Worm (Caenorhabditis elegans) whole organism, L2 larva: ENCODE measurements around the gene gtf-2H1.

Experiments used
- ama-1 ChIP-seq: fragments of 150-350 bp; optimal IDR thresholded peaks from 2 replicates; lab custom pipeline; 2018; ENCODE audit warnings: inconsistent platforms
- ceh-82 ChIP-seq: fragments of 150-350 bp; optimal IDR thresholded peaks from 2 replicates; lab custom pipeline; 2014; ENCODE audit warnings: missing biosample characterization, missing genetic modification characterization
- dmd-4 ChIP-seq: sonication (generic microtip); optimal IDR thresholded peaks from 2 replicates; lab custom pipeline; 2017; ENCODE audit warnings: missing biosample characterization, missing genetic modification characterization
- lin-39 ChIP-seq: fragments of 150-350 bp; optimal IDR thresholded peaks from 2 replicates; lab custom pipeline; 2014; ENCODE audit warnings: missing biosample characterization, missing genetic modification reagents, missing genetic modification characterization
- mab-5 ChIP-seq: fragments of 150-350 bp; optimal IDR thresholded peaks from 2 replicates; lab custom pipeline; 2014; ENCODE audit warnings: missing biosample characterization, missing genetic modification characterization
- nhr-237 ChIP-seq: fragments of 150-350 bp; optimal IDR thresholded peaks from 2 replicates; lab custom pipeline; 2014; ENCODE audit warnings: missing biosample characterization, missing genetic modification characterization
- skn-1 ChIP-seq: sonication (generic microtip); optimal IDR thresholded peaks from 2 replicates; lab custom pipeline; 2017; ENCODE audit warnings: missing biosample characterization, missing genetic modification characterization
- unc-39 ChIP-seq: fragments of 150-350 bp; optimal IDR thresholded peaks from 2 replicates; lab custom pipeline; 2014; ENCODE audit warnings: missing biosample characterization, missing genetic modification characterization
- unc-62 ChIP-seq: fragments of 150-350 bp; optimal IDR thresholded peaks from 2 replicates; lab custom pipeline; 2014; ENCODE audit warnings: missing biosample characterization, missing genetic modification reagents, missing genetic modification characterization
- ztf-4 ChIP-seq: fragments of 150-350 bp; optimal IDR thresholded peaks from 2 replicates; lab custom pipeline; 2014; ENCODE audit warnings: missing biosample characterization, missing genetic modification characterization

DNA sequence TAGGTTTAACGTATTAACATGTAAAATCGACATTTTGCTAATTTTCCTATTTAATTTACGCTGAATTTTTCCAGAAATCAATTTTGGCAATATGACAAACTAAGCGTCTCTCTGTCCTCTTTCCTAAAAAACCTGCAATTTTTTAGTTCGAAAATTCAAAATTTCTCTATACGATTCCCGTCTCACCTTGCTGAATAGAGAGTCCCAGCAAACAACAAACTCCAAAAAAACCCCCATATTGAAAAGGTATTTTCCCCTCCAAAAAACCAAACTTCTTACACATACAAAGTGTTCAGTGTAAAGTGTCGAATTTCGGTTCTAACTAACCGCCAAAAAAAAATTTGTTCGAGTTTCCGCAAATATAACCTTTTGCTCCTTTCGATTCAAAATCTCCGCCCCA lies 47.4 kb downstream of the gtf-2H1 start, which contains the start of gene pnc-1:
- TF ChIP-seq nhr-237 (tag; lab: Kevin White, UChicago) (no peak), dmd-4 (tag; lab: Kevin White, UChicago) (no peak), ztf-4 (tag; lab: Kevin White, UChicago) (no peak), unc-62 (GFP tag; lab: Kevin White, UChicago) (no peak), ceh-82 (tag; lab: Kevin White, UChicago) (no peak), mab-5 (tag; lab: Kevin White, UChicago) (no peak), skn-1 (tag; lab: Kevin White, UChicago) (no peak), unc-39 (tag; lab: Kevin White, UChicago) (no peak), lin-39 (tag; lab: Kevin White, UChicago) (no peak), ama-1 (lab: Kevin White, UChicago) (no peak)
